Worm (Caenorhabditis elegans) whole organism, midembryonic: Measurements from ENCODE around the gene rab-7.

Source experiments
- T22C8.4 ChIP-seq: fragments of 200-800 bp; sonication (Bioruptor generic); IDR thresholded peaks from 2 replicates; pipeline ENCODE4 v1.3.6; 2022; ENCODE audit warnings: missing genetic modification characterization, missing compliant biosample characterization
- cog-1 ChIP-seq: sonication (generic microtip); optimal IDR thresholded peaks from 2 replicates; lab custom pipeline; 2016; ENCODE audit warnings: missing genetic modification characterization, missing compliant biosample characterization
- flt-1 ChIP-seq: fragments of 200-800 bp; sonication (Bioruptor generic); IDR thresholded peaks from 2 replicates; pipeline ENCODE4 v1.3.6; 2022; ENCODE audit warnings: missing genetic modification characterization, missing compliant biosample characterization
- med-1 ChIP-seq: sonication (generic microtip); optimal IDR thresholded peaks from 2 replicates; lab custom pipeline; 2017; ENCODE audit warnings: missing genetic modification characterization, mild to moderate bottlenecking, missing compliant biosample characterization, antibody characterized with exemption, missing genetic modification reagents; ENCODE audit not compliant: insufficient read depth
- ref-1 ChIP-seq: fragments of 200-800 bp; sonication (Bioruptor generic); conservative IDR thresholded peaks from 2 replicates; pipeline ENCODE4 v1.3.6; 2022; ENCODE audit warnings: missing genetic modification reagents, missing genetic modification characterization, missing compliant biosample characterization
- tab-1 ChIP-seq: fragments of 200-800 bp; sonication (Bioruptor generic); IDR thresholded peaks from 2 replicates; pipeline ENCODE4 v1.3.6; 2022; ENCODE audit warnings: missing genetic modification characterization, missing compliant biosample characterization
- ztf-29 ChIP-seq: fragments of 200-800 bp; sonication (Bioruptor generic); IDR thresholded peaks from 2 replicates; pipeline ENCODE4 v1.3.6; 2022; ENCODE audit warnings: missing genetic modification reagents, missing genetic modification characterization, missing compliant biosample characterization

- TF ChIP-seq flt-1 (GFP tag; lab: Robert Waterston, UW) (no peak), tab-1 (no peak), ztf-29 (GFP tag; lab: Robert Waterston, UW) (no peak), cog-1 (tag; lab: Kevin White, UChicago) (no peak), T22C8.4 (GFP tag; lab: Robert Waterston, UW) (no peak), ref-1 (GFP tag; lab: Robert Waterston, UW) (no peak), med-1 (GFP tag; lab: Kevin White, UChicago) (no peak)
Observed at ce11 chrII:11978920-11979319, 12.2 kb upstream of the rab-7 start.
